Worm (Caenorhabditis elegans) whole organism, L1 larva: ENCODE measurements around the gene slc-36.5.

Experiments
- C04F5.9 ChIP-seq: sonication (generic microtip); optimal IDR thresholded peaks from 2 replicates; lab custom pipeline; 2016; ENCODE audit warnings: missing genetic modification characterization, missing compliant biosample characterization
- C16A3.4 ChIP-seq: fragments of 150-350 bp; optimal IDR thresholded peaks from 2 replicates; lab custom pipeline; 2014; ENCODE audit warnings: missing biosample characterization, missing genetic modification characterization
- C34B4.2 ChIP-seq: sonication (generic microtip); optimal IDR thresholded peaks from 2 replicates; lab custom pipeline; 2017; ENCODE audit warnings: mild to moderate bottlenecking, missing genetic modification characterization, missing compliant biosample characterization
- F16B12.6 ChIP-seq: fragments of 150-350 bp; optimal IDR thresholded peaks from 2 replicates; lab custom pipeline; 2014; ENCODE audit warnings: missing biosample characterization, missing genetic modification characterization
- aha-1 ChIP-seq: fragments of 150-350 bp; optimal IDR thresholded peaks from 2 replicates; lab custom pipeline; 2014; ENCODE audit warnings: missing biosample characterization, missing genetic modification characterization
- alr-1 ChIP-seq: fragments of 200-800 bp; sonication (Bioruptor generic); optimal IDR thresholded peaks from 2 replicates; lab custom pipeline; 2018; ENCODE audit warnings: borderline replicate concordance, mild to moderate bottlenecking, missing genetic modification characterization, missing compliant biosample characterization
- aly-2 ChIP-seq: fragments of 150-350 bp; optimal IDR thresholded peaks from 2 replicates; lab custom pipeline; 2014; ENCODE audit warnings: missing biosample characterization, missing genetic modification characterization
- ama-1 ChIP-seq: fragments of 150-350 bp; optimal IDR thresholded peaks from 2 replicates; lab custom pipeline; 2014
- blmp-1 ChIP-seq: fragments of 150-350 bp; optimal IDR thresholded peaks from 2 replicates; lab custom pipeline; 2014; ENCODE audit warnings: missing biosample characterization, missing genetic modification characterization
- ceh-63 ChIP-seq: fragments of 200-800 bp; sonication (Bioruptor generic); optimal IDR thresholded peaks from 2 replicates; lab custom pipeline; 2018; ENCODE audit warnings: mild to moderate bottlenecking, missing genetic modification characterization, missing compliant biosample characterization
- ceh-82 ChIP-seq, 3 experiments: fragments of 150-350 bp in 1 of 3; sonication (generic microtip) in 2 of 3; optimal IDR thresholded peaks; 2 replicates each; lab custom pipeline; 2014 to 2017; ENCODE audit warnings: missing biosample characterization in 3 of 3, missing genetic modification characterization in 3 of 3
- ceh-88 ChIP-seq: fragments of 200-800 bp; sonication (Bioruptor generic); IDR thresholded peaks from 2 replicates; pipeline ENCODE4 v1.3.6; 2022; ENCODE audit warnings: missing genetic modification characterization, missing compliant biosample characterization
- dsc-1 ChIP-seq: sonication (generic microtip); optimal IDR thresholded peaks from 2 replicates; lab custom pipeline; 2016; ENCODE audit warnings: mild to moderate bottlenecking, missing genetic modification characterization, missing compliant biosample characterization
- efl-1 ChIP-seq, 4 experiments: fragments of 150-350 bp; optimal IDR thresholded peaks in 3 of 4; peaks in 1 of 4; 1 replicate in 1 of 4; 2 replicates in 3 of 4; lab custom pipeline; 2014; ENCODE audit warnings: missing biosample characterization in 2 of 4, missing genetic modification characterization in 2 of 4, missing genetic modification reagents in 2 of 4
- egl-27 ChIP-seq, 2 experiments: fragments of 150-350 bp in 1 of 2; sonication (generic microtip); optimal IDR thresholded peaks; 3 replicates each; lab custom pipeline; 2017 to 2018; ENCODE audit warnings: missing biosample characterization in 2 of 2, missing genetic modification characterization in 2 of 2, missing genetic modification reagents in 2 of 2
- elt-2 ChIP-seq: sonication (generic microtip); optimal IDR thresholded peaks from 2 replicates; lab custom pipeline; 2016; ENCODE audit warnings: missing genetic modification characterization, mild to moderate bottlenecking, inconsistent platforms, missing compliant biosample characterization, missing genetic modification reagents
- elt-3 ChIP-seq, 6 experiments: fragments of 150-350 bp in 1 of 6; sonication (generic microtip); optimal IDR thresholded peaks; 2 replicates each; lab custom pipeline; 2017 to 2018; ENCODE audit warnings: missing biosample characterization in 6 of 6, missing genetic modification characterization in 6 of 6, inconsistent platforms in 1 of 6
- ets-5 ChIP-seq: fragments of 200-800 bp; sonication (Bioruptor generic); IDR thresholded peaks from 2 replicates; pipeline ENCODE4 v1.3.6; 2022; ENCODE audit warnings: missing genetic modification characterization, missing compliant biosample characterization
- fkh-4 ChIP-seq: sonication (generic microtip); optimal IDR thresholded peaks from 2 replicates; lab custom pipeline; 2016; ENCODE audit warnings: missing compliant biosample characterization, missing genetic modification characterization, borderline replicate concordance
- fkh-8 ChIP-seq: sonication (generic microtip); optimal IDR thresholded peaks from 2 replicates; lab custom pipeline; 2016; ENCODE audit warnings: mild to moderate bottlenecking, missing genetic modification characterization, missing compliant biosample characterization
- grh-1 ChIP-seq: fragments of 200-800 bp; sonication (Bioruptor generic); IDR thresholded peaks from 2 replicates; pipeline ENCODE4 v1.3.6; 2022; ENCODE audit warnings: missing genetic modification reagents, missing genetic modification characterization, missing compliant biosample characterization
- hlh-4 ChIP-seq: sonication (generic microtip); optimal IDR thresholded peaks from 2 replicates; lab custom pipeline; 2016; ENCODE audit warnings: mild to moderate bottlenecking, missing genetic modification characterization, missing compliant biosample characterization
- hpl-2 ChIP-seq: fragments of 150-350 bp; optimal IDR thresholded peaks from 2 replicates; lab custom pipeline; 2014; ENCODE audit warnings: missing biosample characterization, missing genetic modification reagents, missing genetic modification characterization
- irx-1 ChIP-seq: sonication (generic microtip); optimal IDR thresholded peaks from 2 replicates; lab custom pipeline; 2016; ENCODE audit warnings: missing genetic modification characterization, missing compliant biosample characterization
- lin-14 ChIP-seq: fragments of 200-800 bp; sonication (Bioruptor generic); optimal IDR thresholded peaks from 2 replicates; lab custom pipeline; 2018; ENCODE audit warnings: mild to moderate bottlenecking, missing genetic modification characterization, moderate library complexity, missing compliant biosample characterization
- lin-15B ChIP-seq: fragments of 150-350 bp; sonication (generic microtip); optimal IDR thresholded peaks from 3 replicates; lab custom pipeline; 2014; ENCODE audit warnings: missing biosample characterization, missing genetic modification characterization
- lin-35 ChIP-seq, 2 experiments: fragments of 150-350 bp; optimal IDR thresholded peaks; 2 replicates each; lab custom pipeline; 2014; ENCODE audit warnings: missing biosample characterization in 2 of 2, missing genetic modification characterization in 2 of 2, missing genetic modification reagents in 2 of 2
- mab-9 ChIP-seq: fragments of 200-800 bp; sonication (Bioruptor generic); IDR thresholded peaks from 2 replicates; pipeline ENCODE4 v1.3.6; 2022; ENCODE audit warnings: missing genetic modification reagents, missing genetic modification characterization, missing compliant biosample characterization
- mef-2 ChIP-seq: fragments of 150-350 bp; optimal IDR thresholded peaks from 2 replicates; lab custom pipeline; 2014; ENCODE audit warnings: missing biosample characterization, missing genetic modification characterization
- nhr-12 ChIP-seq: sonication (generic microtip); optimal IDR thresholded peaks from 2 replicates; lab custom pipeline; 2017; ENCODE audit warnings: missing biosample characterization, missing genetic modification characterization
- nhr-28 ChIP-seq: fragments of 150-350 bp; optimal IDR thresholded peaks from 2 replicates; lab custom pipeline; 2014; ENCODE audit warnings: missing biosample characterization, missing genetic modification characterization
- nhr-47 ChIP-seq: sonication (generic microtip); optimal IDR thresholded peaks from 2 replicates; lab custom pipeline; 2016; ENCODE audit warnings: mild to moderate bottlenecking, missing genetic modification characterization, moderate library complexity, missing compliant biosample characterization
- nhr-85 ChIP-seq: sonication (generic microtip); peaks from one replicate; lab custom pipeline; 2016; ENCODE audit warnings: missing genetic modification characterization, inconsistent platforms, missing compliant biosample characterization
- pqm-1 ChIP-seq: sonication (generic microtip); optimal IDR thresholded peaks from 3 replicates; lab custom pipeline; 2017; ENCODE audit warnings: missing biosample characterization, missing genetic modification characterization
- rnt-1 ChIP-seq: sonication (generic microtip); optimal IDR thresholded peaks from 2 replicates; lab custom pipeline; 2016; ENCODE audit warnings: mild to moderate bottlenecking, missing genetic modification characterization, moderate library complexity, missing compliant biosample characterization
- snu-23 ChIP-seq: sonication (generic microtip); optimal IDR thresholded peaks from 2 replicates; lab custom pipeline; 2016; ENCODE audit warnings: missing genetic modification characterization, missing compliant biosample characterization
- sox-4 ChIP-seq: sonication (generic microtip); optimal IDR thresholded peaks from 2 replicates; lab custom pipeline; 2016; ENCODE audit warnings: missing genetic modification characterization, missing compliant biosample characterization
- sptf-1 ChIP-seq: fragments of 150-350 bp; optimal IDR thresholded peaks from 2 replicates; lab custom pipeline; 2014; ENCODE audit warnings: missing biosample characterization, missing genetic modification characterization
- sup-37 ChIP-seq: fragments of 200-800 bp; sonication (Bioruptor generic); optimal IDR thresholded peaks from 2 replicates; lab custom pipeline; 2018; ENCODE audit warnings: mild to moderate bottlenecking, missing genetic modification characterization, missing compliant biosample characterization
- unc-130 ChIP-seq: fragments of 150-350 bp; optimal IDR thresholded peaks from 2 replicates; lab custom pipeline; 2017; ENCODE audit warnings: missing biosample characterization, missing genetic modification characterization, inconsistent platforms
- unc-86 ChIP-seq: sonication (generic microtip); optimal IDR thresholded peaks from 2 replicates; lab custom pipeline; 2016; ENCODE audit warnings: missing genetic modification characterization, missing compliant biosample characterization
- unc-98 ChIP-seq: fragments of 200-800 bp; sonication (Bioruptor generic); IDR thresholded peaks from 2 replicates; pipeline ENCODE4 v1.3.6; 2022; ENCODE audit warnings: missing genetic modification characterization, missing compliant biosample characterization
- vab-15 ChIP-seq: sonication (generic microtip); optimal IDR thresholded peaks from 2 replicates; lab custom pipeline; 2017; ENCODE audit warnings: missing genotype, mild to moderate bottlenecking, missing genetic modification characterization, missing compliant biosample characterization
- xbp-1 ChIP-seq: sonication (generic microtip); optimal IDR thresholded peaks from 2 replicates; lab custom pipeline; 2016; ENCODE audit warnings: missing genetic modification characterization, missing compliant biosample characterization
- zag-1 ChIP-seq: fragments of 150-350 bp; optimal IDR thresholded peaks from 2 replicates; lab custom pipeline; 2014; ENCODE audit warnings: missing biosample characterization, missing genetic modification characterization
- zip-4 ChIP-seq: fragments of 200-800 bp; sonication (Bioruptor generic); optimal IDR thresholded peaks from 2 replicates; lab custom pipeline; 2018; ENCODE audit warnings: mild to moderate bottlenecking, missing genetic modification characterization, moderate library complexity, missing compliant biosample characterization
- ztf-11 ChIP-seq, 2 experiments: sonication (generic microtip); optimal IDR thresholded peaks; 2 replicates each; lab custom pipeline; 2016 to 2017; ENCODE audit warnings: missing genetic modification characterization in 2 of 2, missing biosample characterization in 1 of 2, missing compliant biosample characterization in 1 of 2

The slc-36.5 gene

ce11 chrII:6843680-6844079 lies 33.2 kb downstream of the slc-36.5 start:
- TF ChIP-seq elt-3 (tag; optimal IDR thresholded peaks at IDR 0.05; lab: Kevin White, UChicago) (no peak), lin-14 (GFP tag; lab: Kevin White, UChicago) (peak; percentile 66), hpl-2 (GFP tag; lab: Kevin White, UChicago) (no peak), ceh-82 (tag; optimal IDR thresholded peaks at IDR 0.05; lab: Kevin White, UChicago) (peak in 1 of 3 experiments; percentile 7), nhr-85 (tag; lab: Kevin White, UChicago) (peak; percentile 62), C16A3.4 (tag; lab: Kevin White, UChicago) (no peak), blmp-1 (tag; lab: Kevin White, UChicago) (peak; percentile 15), sup-37 (GFP tag; lab: Kevin White, UChicago) (no peak)

- TF ChIP-seq zag-1 (tag; lab: Kevin White, UChicago) = no peak
- TF ChIP-seq unc-130 (tag; lab: Kevin White, UChicago) = no peak
- no peak for TF ChIP-seq mef-2 (tag; lab: Kevin White, UChicago)
- no peak for TF ChIP-seq sptf-1 (tag; lab: Kevin White, UChicago)
- TF ChIP-seq egl-27 (tag; optimal IDR thresholded peaks at IDR 0.05; lab: Kevin White, UChicago) = peak in 1 of 2 experiments; percentile 45
- TF ChIP-seq F16B12.6 (tag; lab: Kevin White, UChicago) = no peak
- no peak for TF ChIP-seq xbp-1 (tag; lab: Kevin White, UChicago)
- no peak for TF ChIP-seq sox-4 (tag; lab: Kevin White, UChicago)
- peak; percentile 47 for TF ChIP-seq rnt-1
- TF ChIP-seq aha-1 (tag; lab: Kevin White, UChicago) = no peak
- TF ChIP-seq, all 84 proteins: peak for 2
Measured at ce11 chrII:6843211-6843610, 33.6 kb downstream of the slc-36.5 start.

ce11 chrII:6842651-6843118 lies 34.2 kb downstream of the slc-36.5 start:
- TF ChIP-seq fkh-4 (no peak), nhr-12 (tag; lab: Kevin White, UChicago) (no peak), hlh-4 (no peak), pqm-1 (peak; percentile 70), sox-4 (tag; lab: Kevin White, UChicago) (no peak), unc-130 (tag; lab: Kevin White, UChicago) (no peak), ztf-11 (tag; optimal IDR thresholded peaks at IDR 0.05; lab: Kevin White, UChicago) (no peak), zag-1 (tag; lab: Kevin White, UChicago) (no peak), ceh-88 (GFP tag; lab: Robert Waterston, UW) (no peak), lin-14 (GFP tag; lab: Kevin White, UChicago) (peak; percentile 95), C34B4.2 (tag; lab: Kevin White, UChicago) (no peak), sptf-1 (tag; lab: Kevin White, UChicago) (no peak), unc-86 (no peak), ama-1 (lab: Kevin White, UChicago) (no peak), elt-3 (tag; optimal IDR thresholded peaks at IDR 0.05; lab: Kevin White, UChicago) (peak in 5 of 6 experiments; percentile 72 to 99 (median 89)), dsc-1 (peak; percentile 58), mab-9 (GFP tag; lab: Robert Waterston, UW) (no peak), grh-1 (peak; percentile 53; the same call in 1 of the 2 replicates), lin-15B (tag; lab: Kevin White, UChicago) (no peak), unc-98 (GFP tag; lab: Robert Waterston, UW) (no peak), irx-1 (tag; lab: Kevin White, UChicago) (no peak), alr-1 (no peak), ets-5 (no peak), zip-4 (GFP tag; lab: Kevin White, UChicago) (no peak), rnt-1 (peak; percentile 43), ceh-63 (GFP tag; lab: Kevin White, UChicago) (no peak), nhr-28 (tag; lab: Kevin White, UChicago) (no peak), lin-35 (GFP tag; optimal IDR thresholded peaks at IDR 0.05; lab: Kevin White, UChicago) (peak in 1 of 2 experiments; percentile 69), efl-1 (optimal IDR thresholded peaks at IDR 0.05; lab: Kevin White, UChicago) (peak in 1 of 2 experiments; percentile 28), efl-1 (GFP tag; optimal IDR thresholded peaks at IDR 0.05 in 1 of 2; lab: Kevin White, UChicago) (peak in 1 of 2 experiments; percentile 90), C04F5.9 (tag; lab: Kevin White, UChicago) (no peak), aly-2 (tag; lab: Kevin White, UChicago) (no peak), vab-15 (no peak), nhr-47 (tag; lab: Kevin White, UChicago) (peak; percentile 66), elt-2 (tag; lab: Kevin White, UChicago) (peak; percentile 98), fkh-8 (peak; percentile 7), F16B12.6 (tag; lab: Kevin White, UChicago) (no peak), snu-23 (GFP tag; lab: Kevin White, UChicago) (peak; percentile 83)
